Fruit fly (Drosophila melanogaster) whole organism, embryonic: ENCODE results near the gene CG16756.
A peak's percentile ranks its signal among the peaks of the same experiment; 100 is the strongest.

ENCODE experiments used
- Atf3 ChIP-seq: fragments of 200-800 bp; sonication (Bioruptor generic); optimal IDR thresholded peaks from 3 replicates; lab custom pipeline; 2016; ENCODE audit warnings: missing biosample characterization, missing genetic modification characterization
- Awh ChIP-seq: fragments of 200-800 bp; sonication (Bioruptor generic); IDR thresholded peaks from 2 replicates; pipeline ENCODE4, ENCODE4 v1.3.6; 2022; ENCODE audit warnings: missing biosample characterization, missing genetic modification characterization
- B-H2 ChIP-seq: fragments of 200-800 bp; sonication (Bioruptor generic); optimal IDR thresholded peaks from 2 replicates; lab custom pipeline; 2018; ENCODE audit warnings: missing biosample characterization, mild to moderate bottlenecking, missing genetic modification characterization
- Blimp-1 ChIP-seq: fragments of 200-800 bp; sonication (Bioruptor generic); optimal IDR thresholded peaks from 3 replicates; lab custom pipeline; 2018; ENCODE audit warnings: missing biosample characterization, missing genetic modification characterization, mild to moderate bottlenecking, moderate library complexity, missing genetic modification reagents
- CG11504 ChIP-seq: fragments of 200-800 bp; sonication (Bioruptor generic); optimal IDR thresholded peaks from 3 replicates; lab custom pipeline; 2019; ENCODE audit warnings: missing biosample characterization, mild to moderate bottlenecking, missing genetic modification characterization, moderate library complexity
- CG12155 ChIP-seq: fragments of 200-800 bp; sonication (Bioruptor generic); optimal IDR thresholded peaks from 3 replicates; lab custom pipeline; 2016; ENCODE audit warnings: missing biosample characterization, missing genetic modification characterization
- CG15073 ChIP-seq: fragments of 200-800 bp; sonication (Bioruptor generic); optimal IDR thresholded peaks from 2 replicates; lab custom pipeline; 2016; ENCODE audit warnings: missing biosample characterization, missing genetic modification characterization
- CG1832 ChIP-seq: fragments of 200-800 bp; sonication (Bioruptor generic); optimal IDR thresholded peaks from 2 replicates; lab custom pipeline; 2017; ENCODE audit warnings: missing biosample characterization, mild to moderate bottlenecking, missing genetic modification characterization, inconsistent platforms
- CG2116 ChIP-seq: fragments of 200-800 bp; sonication (Bioruptor generic); optimal IDR thresholded peaks from 3 replicates; lab custom pipeline; 2018; ENCODE audit warnings: missing biosample characterization, mild to moderate bottlenecking, missing genetic modification characterization
- CG33213 ChIP-seq: fragments of 200-800 bp; sonication (Bioruptor generic); optimal IDR thresholded peaks from 3 replicates; lab custom pipeline; 2016; ENCODE audit warnings: missing biosample characterization, missing genetic modification characterization
- CG3407 ChIP-seq: fragments of 200-800 bp; sonication (Bioruptor generic); optimal IDR thresholded peaks from 2 replicates; lab custom pipeline; 2018; ENCODE audit warnings: missing biosample characterization, mild to moderate bottlenecking, missing genetic modification characterization
- CG34224 ChIP-seq: fragments of 200-800 bp; sonication (Bioruptor generic); IDR thresholded peaks from 3 replicates; pipeline ENCODE4 v1.3.6; 2022; ENCODE audit warnings: missing biosample characterization, missing genetic modification characterization; ENCODE audit not compliant: partially characterized antibody
- CG34422 ChIP-seq: fragments of 200-800 bp; sonication (Bioruptor generic); IDR thresholded peaks from 3 replicates; pipeline ENCODE4 v1.3.6; 2022; ENCODE audit warnings: missing biosample characterization, missing genetic modification characterization
- CG4360 ChIP-seq: fragments of 200-800 bp; sonication (Bioruptor generic); IDR thresholded peaks from 2 replicates; pipeline ENCODE4 v1.3.6; 2022; ENCODE audit warnings: missing biosample characterization, missing genetic modification characterization
- CG8388 ChIP-seq: fragments of 200-800 bp; sonication (Bioruptor generic); optimal IDR thresholded peaks from 2 replicates; lab custom pipeline; 2019; ENCODE audit warnings: missing biosample characterization, mild to moderate bottlenecking, missing genetic modification characterization, moderate library complexity
- CG8924 ChIP-seq: fragments of 200-800 bp; optimal IDR thresholded peaks from 3 replicates; lab custom pipeline; 2019; ENCODE audit warnings: missing biosample characterization, mild to moderate bottlenecking, missing genetic modification characterization, moderate library complexity
- CG9609 ChIP-seq: fragments of 200-800 bp; sonication (Bioruptor generic); optimal IDR thresholded peaks from 3 replicates; lab custom pipeline; 2016; ENCODE audit warnings: missing biosample characterization, missing genetic modification characterization
- CHES-1-like ChIP-seq: fragments of 200-800 bp; sonication (Bioruptor generic); optimal IDR thresholded peaks from 2 replicates; lab custom pipeline; 2016; ENCODE audit warnings: missing biosample characterization, missing genetic modification characterization
- Deaf1 ChIP-seq: fragments of 200-800 bp; optimal IDR thresholded peaks from 3 replicates; lab custom pipeline; 2019; ENCODE audit warnings: missing biosample characterization, mild to moderate bottlenecking, missing genetic modification characterization, moderate library complexity
- Dll ChIP-seq: fragments of 200-800 bp; sonication (Bioruptor generic); IDR thresholded peaks from 4 replicates; pipeline ENCODE4 v1.3.6; 2022; ENCODE audit warnings: missing biosample characterization, missing genetic modification characterization; ENCODE audit not compliant: partially characterized antibody
- ERR ChIP-seq: fragments of 200-800 bp; sonication (Bioruptor generic); optimal IDR thresholded peaks from 2 replicates; lab custom pipeline; 2016; ENCODE audit warnings: missing biosample characterization, missing genetic modification characterization
- Ets97D ChIP-seq: fragments of 200-800 bp; sonication (Bioruptor generic); optimal IDR thresholded peaks from 3 replicates; lab custom pipeline; 2016; ENCODE audit warnings: missing biosample characterization, missing genetic modification characterization
- H15 ChIP-seq: fragments of 200-800 bp; sonication (Bioruptor generic); IDR thresholded peaks from 3 replicates; pipeline ENCODE4 v1.3.6; 2022; ENCODE audit warnings: missing biosample characterization, missing genetic modification characterization
- HHEX ChIP-seq: fragments of 200-800 bp; sonication (Bioruptor generic); optimal IDR thresholded peaks from 3 replicates; lab custom pipeline; 2017; ENCODE audit warnings: missing biosample characterization, mild to moderate bottlenecking, missing genetic modification characterization, missing genetic modification reagents
- Lhr ChIP-seq: fragments of 200-800 bp; sonication (Bioruptor generic); optimal IDR thresholded peaks from 3 replicates; lab custom pipeline; 2017; ENCODE audit warnings: mild to moderate bottlenecking, missing biosample characterization, missing genetic modification reagents, missing genetic modification characterization
- Mad ChIP-seq: fragments of 200-800 bp; sonication (Bioruptor generic); optimal IDR thresholded peaks from 2 replicates; lab custom pipeline; 2016; ENCODE audit warnings: missing biosample characterization, missing genetic modification characterization
- Med ChIP-seq: fragments of 200-800 bp; sonication (Bioruptor generic); peaks from one replicate; lab custom pipeline; 2016; ENCODE audit warnings: missing biosample characterization, missing genetic modification characterization, mild to moderate bottlenecking, inconsistent platforms, moderate library complexity
- Nf-YA ChIP-seq: fragments of 200-800 bp; sonication (Bioruptor generic); IDR thresholded peaks from 2 replicates; pipeline ENCODE4 v1.3.6; 2022; ENCODE audit warnings: missing biosample characterization, missing genetic modification characterization
- Pdp1 ChIP-seq, 2 experiments: fragments of 200-800 bp; sonication (Bioruptor generic); optimal IDR thresholded peaks; 3 replicates each; lab custom pipeline; 2016; ENCODE audit warnings: missing biosample characterization in 2 of 2, missing genetic modification characterization in 2 of 2, mild to moderate bottlenecking in 1 of 2, moderate library complexity in 1 of 2
- chinmo ChIP-seq: fragments of 200-800 bp; sonication (Bioruptor generic); IDR thresholded peaks from 4 replicates; pipeline ENCODE4 v1.3.6; 2022; ENCODE audit warnings: missing biosample characterization, missing genetic modification characterization; ENCODE audit not compliant: partially characterized antibody
- chm ChIP-seq: fragments of 200-800 bp; sonication (Bioruptor generic); IDR thresholded peaks from 2 replicates; pipeline ENCODE4 v1.3.6; 2022; ENCODE audit warnings: missing biosample characterization, missing genetic modification characterization
- cwo ChIP-seq: fragments of 200-800 bp; sonication (Bioruptor generic); optimal IDR thresholded peaks from 3 replicates; lab custom pipeline; 2017; ENCODE audit warnings: missing biosample characterization, missing genetic modification characterization, mild to moderate bottlenecking, moderate library complexity, missing genetic modification reagents
- dysf ChIP-seq: fragments of 200-800 bp; sonication (Bioruptor generic); IDR thresholded peaks from 3 replicates; pipeline ENCODE4 v1.3.6; 2022; ENCODE audit warnings: missing biosample characterization, missing genetic modification characterization
- ewg ChIP-seq: fragments of 200-800 bp; sonication (Bioruptor generic); optimal IDR thresholded peaks from 3 replicates; lab custom pipeline; 2017; ENCODE audit warnings: mild to moderate bottlenecking, missing biosample characterization, missing genetic modification reagents, missing genetic modification characterization
- gcm ChIP-seq: fragments of 200-800 bp; sonication (Bioruptor generic); optimal IDR thresholded peaks from 2 replicates; lab custom pipeline; 2019; ENCODE audit warnings: missing biosample characterization, mild to moderate bottlenecking, missing genetic modification characterization, moderate library complexity
- gcm2 ChIP-seq: fragments of 200-800 bp; sonication (Bioruptor generic); optimal IDR thresholded peaks from 2 replicates; lab custom pipeline; 2016; ENCODE audit warnings: missing biosample characterization, missing genetic modification characterization
- her ChIP-seq: fragments of 200-800 bp; sonication (Bioruptor generic); optimal IDR thresholded peaks from 2 replicates; lab custom pipeline; 2016; ENCODE audit warnings: missing biosample characterization, missing genetic modification characterization
- lov ChIP-seq, 2 experiments: fragments of 200-800 bp in 1 of 2; fragments of >200 bp in 1 of 2; sonication (Bioruptor generic) in 1 of 2; IDR thresholded peaks in 1 of 2; optimal IDR thresholded peaks in 1 of 2; 2 replicates in 1 of 2; 3 replicates in 1 of 2; pipeline versions ENCODE4 v1.3.6 to Lab custom; 2017 to 2022; ENCODE audit warnings: missing biosample characterization in 1 of 2, missing genetic modification characterization in 1 of 2
- peb ChIP-seq: fragments of 200-800 bp; sonication (Bioruptor generic); IDR thresholded peaks from 2 replicates; pipeline ENCODE4 v1.3.6; 2022; ENCODE audit warnings: missing biosample characterization, missing genetic modification characterization
- pnt ChIP-seq: fragments of 200-800 bp; sonication (Bioruptor generic); optimal IDR thresholded peaks from 3 replicates; lab custom pipeline; 2016; ENCODE audit warnings: missing biosample characterization, missing genetic modification characterization
- rib ChIP-seq: fragments of 200-800 bp; sonication (Bioruptor generic); IDR thresholded peaks from 2 replicates; pipeline ENCODE4 v1.3.6; 2022; ENCODE audit warnings: missing biosample characterization, missing genetic modification characterization
- sc ChIP-seq, 3 experiments: fragments of >200 bp in 2 of 3; fragments of 200-800 bp in 1 of 3; sonication (Bioruptor generic) in 1 of 3; optimal IDR thresholded peaks; 2 replicates in 2 of 3; 3 replicates in 1 of 3; lab custom pipeline; 2017; ENCODE audit warnings: mild to moderate bottlenecking in 1 of 3, missing biosample characterization in 1 of 3, missing genetic modification characterization in 1 of 3, missing genetic modification reagents in 1 of 3
- sd ChIP-seq: fragments of 200-800 bp; sonication (Bioruptor generic); optimal IDR thresholded peaks from 3 replicates; lab custom pipeline; 2018; ENCODE audit warnings: missing biosample characterization, mild to moderate bottlenecking, missing genetic modification characterization, moderate library complexity
- sima ChIP-seq: fragments of 200-800 bp; sonication (Bioruptor generic); optimal IDR thresholded peaks from 2 replicates; lab custom pipeline; 2016; ENCODE audit warnings: missing biosample characterization, missing genetic modification characterization
- stc ChIP-seq: fragments of 200-800 bp; sonication (Bioruptor generic); IDR thresholded peaks from 2 replicates; pipeline ENCODE4 v1.3.6; 2022; ENCODE audit warnings: missing biosample characterization, missing genetic modification characterization
- tna ChIP-seq: fragments of 200-800 bp; sonication (Bioruptor generic); IDR thresholded peaks from 2 replicates; pipeline ENCODE4 v1.3.6; 2022; ENCODE audit warnings: missing biosample characterization, missing genetic modification characterization; ENCODE audit not compliant: partially characterized antibody

Gene CG16756

dm6 chrX:5417836-5418554, 9.3 kb upstream of the CG16756 start (continued):
- TF ChIP-seq CG12155 (GFP tag; lab: Kevin White, UChicago) = no peak
- TF ChIP-seq Ets97D (GFP tag; lab: Kevin White, UChicago) = no peak
- TF ChIP-seq Dll (GFP tag; lab: Robert Waterston, UW) = 0 out of 4 replicates have a peak, but pooled peaks have one; percentile 40
- no peak for TF ChIP-seq CG34422 (GFP tag; lab: Robert Waterston, UW)
- no peak for TF ChIP-seq CG2116 (GFP tag; lab: Kevin White, UChicago)
- no peak for TF ChIP-seq Blimp-1 (GFP tag; lab: Kevin White, UChicago)
- no peak for TF ChIP-seq sima (GFP tag; lab: Kevin White, UChicago)
- TF ChIP-seq CHES-1-like (GFP tag; lab: Kevin White, UChicago) = no peak
- TF ChIP-seq rib (GFP tag; lab: Robert Waterston, UW) = no peak
- no peak for TF ChIP-seq Awh (GFP tag; lab: Robert Waterston, UW)
- TF ChIP-seq pnt (GFP tag; lab: Kevin White, UChicago) = no peak
- no peak for TF ChIP-seq CG8388 (GFP tag; lab: Kevin White, UChicago)
- TF ChIP-seq chm = 0 out of 2 replicates have a peak, but pooled peaks have one; percentile 27
- peak; percentile 5 for TF ChIP-seq Deaf1 (tag; lab: Kevin White, UChicago)
- TF ChIP-seq stc (GFP tag; lab: Robert Waterston, UW) = no peak
- TF ChIP-seq CG9609 = no peak
- no peak for TF ChIP-seq Lhr (GFP tag; lab: Kevin White, UChicago)
- peak; percentile 20 for TF ChIP-seq gcm
- TF ChIP-seq CG34224 = peak; percentile 40; the same call in 2 of the 3 replicates
- TF ChIP-seq H15 (GFP tag; lab: Robert Waterston, UW) = no peak
- no peak for TF ChIP-seq HHEX (GFP tag; lab: Kevin White, UChicago)
- peak; percentile 77 for TF ChIP-seq Med (GFP tag; lab: Kevin White, UChicago)
- 0 out of 2 replicates have a peak, but pooled peaks have one; percentile 40 for TF ChIP-seq CG4360
- TF ChIP-seq CG1832 = peak; percentile 78
- no peak for TF ChIP-seq Mad (GFP tag; lab: Kevin White, UChicago)
- TF ChIP-seq CG3407 (GFP tag; lab: Kevin White, UChicago) = no peak
- no peak for TF ChIP-seq sc (optimal IDR thresholded peaks at IDR 0.05; lab: Kevin White, UChicago)
- no peak for TF ChIP-seq sc (GFP tag; optimal IDR thresholded peaks at IDR 0.05; lab: Kevin White, UChicago)
- no peak for TF ChIP-seq lov (optimal IDR thresholded peaks at IDR 0.05; lab: Kevin White, UChicago)
- TF ChIP-seq lov (GFP tag; IDR thresholded peaks at IDR 0.05; lab: Robert Waterston, UW) = no peak
- TF ChIP-seq tna = no peak
- TF ChIP-seq peb (GFP tag; lab: Robert Waterston, UW) = no peak
- TF ChIP-seq ewg = peak; percentile 79
- TF ChIP-seq sd (tag; lab: Kevin White, UChicago) = peak; percentile 64
- TF ChIP-seq B-H2 = no peak
- TF ChIP-seq Atf3 (GFP tag; lab: Kevin White, UChicago) = no peak
- no peak for TF ChIP-seq CG11504 (tag; lab: Kevin White, UChicago)
- TF ChIP-seq Pdp1 (GFP tag; optimal IDR thresholded peaks at IDR 0.05; lab: Kevin White, UChicago) = peak in 1 of 2 experiments; percentile 92
- TF ChIP-seq cwo (GFP tag; lab: Kevin White, UChicago) = peak; percentile 88
- TF ChIP-seq dysf (GFP tag; lab: Robert Waterston, UW) = no peak
- TF ChIP-seq gcm2 = no peak
- no peak for TF ChIP-seq CG33213 (GFP tag; lab: Kevin White, UChicago)
- no peak for TF ChIP-seq her
- TF ChIP-seq ERR (GFP tag; lab: Kevin White, UChicago) = no peak
- no peak for TF ChIP-seq CG15073
- peak; percentile 36 for TF ChIP-seq CG8924 (tag; lab: Kevin White, UChicago)
- TF ChIP-seq chinmo = peak; percentile 95
- no peak for TF ChIP-seq Nf-YA (GFP tag; lab: Robert Waterston, UW)
